Worm (Caenorhabditis elegans): ENCODE results near the gene C33F10.12.
"Not testable (repeated sequence)": the region's sequence is repeated elsewhere in the genome, so short reads cannot be mapped to it uniquely, and the experiment has no call there.

C33F10.12 gene

DNA sequence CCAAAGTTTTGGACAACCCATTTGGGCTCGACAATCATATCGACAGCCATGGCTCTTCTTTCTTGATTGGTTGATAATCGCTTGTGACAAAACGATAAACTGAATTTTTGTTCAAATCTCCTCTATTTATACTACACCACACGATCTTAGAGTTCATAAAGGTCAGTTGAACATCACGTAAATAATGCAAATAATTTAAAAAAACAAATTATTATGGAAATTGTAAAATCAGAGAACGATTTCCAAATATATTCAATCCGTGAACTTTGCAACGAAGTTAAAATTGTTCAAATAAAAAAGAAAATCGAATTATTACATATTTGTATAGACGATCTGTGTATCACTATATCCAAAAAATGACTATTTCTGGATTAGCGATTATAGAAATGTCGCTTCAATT is 25.8 kb upstream of the C33F10.12 start, which contains the start of the genes mpst-4 and F11G11.14:
Gene mpst-4, minus strand, starts transcription at position 101 of the 400 bp plus-strand sequence.
Gene F11G11.14, plus strand, starts transcription at position 325 of the 400 bp plus-strand sequence.
- TF ChIP-seq unc-55 (GFP tag; optimal IDR thresholded peaks at IDR 0.05) (no peak), Y55F3AM.14 (GFP tag; optimal IDR thresholded peaks at IDR 0.05) (no peak), sem-4 (tag; optimal IDR thresholded peaks at IDR 0.05) (no peak), ztf-4 (tag; optimal IDR thresholded peaks at IDR 0.05) (no peak), sma-9 (GFP tag; optimal IDR thresholded peaks at IDR 0.05) (no peak), sma-9 (tag; optimal IDR thresholded peaks at IDR 0.05) (no peak), ceh-16 (tag; optimal IDR thresholded peaks at IDR 0.05) (no peak), R02D3.7 (tag; optimal IDR thresholded peaks at IDR 0.05) (no peak), ZK546.5 (tag; optimal IDR thresholded peaks at IDR 0.05) (no peak), lin-11 (tag; optimal IDR thresholded peaks at IDR 0.05) (no peak), nhr-23 (tag; optimal IDR thresholded peaks at IDR 0.05) (no peak), elt-3 (tag; optimal IDR thresholded peaks at IDR 0.05) (no peak)

DNA sequence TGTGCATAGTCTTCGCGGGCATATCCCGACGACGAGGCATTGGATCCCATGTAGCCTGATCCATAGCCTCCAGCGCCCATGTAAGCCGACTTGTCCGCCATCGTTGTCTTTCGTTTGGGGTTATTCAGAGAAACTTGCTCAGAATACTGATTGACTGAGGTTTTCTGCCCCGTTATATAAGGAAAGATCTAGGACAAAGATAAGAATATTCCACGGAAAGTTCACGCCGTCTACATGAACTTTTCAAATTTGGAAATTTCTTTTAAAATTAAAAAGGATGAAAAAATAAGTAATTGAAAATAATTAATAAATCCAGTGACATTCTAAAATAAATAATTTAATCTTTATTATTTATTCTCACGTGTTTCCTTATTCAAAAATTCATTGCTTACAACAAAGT is 22.7 kb upstream of the C33F10.12 start, which contains the start of the genes nspd-5 and F11G11.4:
Gene nspd-5, minus strand, starts transcription at position 101 of the 400 bp plus-strand sequence.
Gene F11G11.4, plus strand, starts transcription at position 335 of the 400 bp plus-strand sequence.
- not testable (repeated sequence) for TF ChIP-seq ztf-4, unc-39, aly-2 (tag; optimal IDR thresholded peaks at IDR 0.05)

DNA sequence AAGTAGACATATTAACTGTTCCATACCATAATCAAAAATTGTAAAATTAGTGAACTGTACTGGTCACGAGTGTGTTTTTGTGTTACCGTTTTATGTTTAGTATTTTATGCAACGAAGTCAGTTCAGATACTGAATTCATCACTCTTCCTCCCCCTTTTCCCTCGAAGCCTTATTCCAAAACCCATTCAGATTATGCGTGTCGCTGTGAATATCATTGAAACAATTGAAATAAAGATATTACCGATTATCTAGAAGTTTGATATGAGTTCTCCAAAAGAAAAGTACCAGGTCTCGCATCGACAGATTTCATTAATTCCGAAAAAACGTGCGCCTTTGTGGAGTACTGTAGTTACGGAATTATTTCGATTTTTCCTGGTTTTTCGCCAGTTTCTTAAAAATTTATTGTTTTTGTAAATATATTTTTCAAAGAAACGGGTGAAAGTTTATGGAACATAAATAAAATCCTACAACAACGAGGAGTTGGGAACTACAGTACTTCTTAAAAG is 21.4 kb upstream of the C33F10.12 start:
- TF ChIP-seq ama-1 (optimal IDR thresholded peaks at IDR 0.05) (peak; percentile 59), ztf-4 (tag; optimal IDR thresholded peaks at IDR 0.05) (peak; percentile 35), nhr-129 (tag; optimal IDR thresholded peaks at IDR 0.05) (no peak), nhr-25 (tag; optimal IDR thresholded peaks at IDR 0.05) (no peak), ZK546.5 (tag; optimal IDR thresholded peaks at IDR 0.05) (no peak)

DNA sequence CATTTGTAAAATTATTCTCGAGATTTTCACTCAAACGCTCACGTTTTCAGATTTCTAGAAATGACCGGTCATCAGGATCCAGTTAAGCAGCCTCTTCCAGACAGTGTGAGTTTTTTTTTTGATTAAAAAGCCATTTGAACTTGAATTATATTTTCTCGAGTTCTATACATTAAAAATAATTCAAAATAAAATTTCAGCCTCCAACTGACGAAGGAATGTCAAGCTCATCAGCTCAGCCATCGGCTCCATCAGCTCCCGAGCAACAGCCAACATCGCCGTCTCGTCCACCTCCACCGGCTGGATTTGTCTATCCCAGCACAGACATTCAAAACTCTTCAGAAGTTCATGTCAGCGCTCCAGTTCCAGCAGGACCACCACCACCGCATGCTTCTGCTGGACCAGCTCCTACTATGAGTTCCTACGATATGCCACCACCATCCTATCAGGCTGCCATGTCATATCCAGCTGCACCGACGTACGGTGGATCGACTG is 20.4 kb upstream of the C33F10.12 start, which contains the start of gene F11G11.5:
Gene F11G11.5, plus strand, starts transcription at position 51 of the 492 bp plus-strand sequence.
- TF ChIP-seq ztf-11 (tag; optimal IDR thresholded peaks at IDR 0.05) (no peak), ceh-16 (tag; optimal IDR thresholded peaks at IDR 0.05) (no peak), nhr-25 (tag; optimal IDR thresholded peaks at IDR 0.05) (no peak), zag-1 (tag; optimal IDR thresholded peaks at IDR 0.05) (no peak), elt-3 (tag; optimal IDR thresholded peaks at IDR 0.05) (no peak), nhr-10 (tag; optimal IDR thresholded peaks at IDR 0.05) (no peak), unc-55 (GFP tag; optimal IDR thresholded peaks at IDR 0.05) (no peak), ama-1 (optimal IDR thresholded peaks at IDR 0.05) (peak; percentile 68), sma-3 (GFP tag; optimal IDR thresholded peaks at IDR 0.05) (no peak), ztf-4 (tag; optimal IDR thresholded peaks at IDR 0.05) (peak; percentile 33), nhr-6 (tag; optimal IDR thresholded peaks at IDR 0.05) (no peak), nhr-129 (tag; optimal IDR thresholded peaks at IDR 0.05) (no peak), ztf-1 (GFP tag; conservative IDR thresholded peaks at IDR 0.05) (no peak)

DNA sequence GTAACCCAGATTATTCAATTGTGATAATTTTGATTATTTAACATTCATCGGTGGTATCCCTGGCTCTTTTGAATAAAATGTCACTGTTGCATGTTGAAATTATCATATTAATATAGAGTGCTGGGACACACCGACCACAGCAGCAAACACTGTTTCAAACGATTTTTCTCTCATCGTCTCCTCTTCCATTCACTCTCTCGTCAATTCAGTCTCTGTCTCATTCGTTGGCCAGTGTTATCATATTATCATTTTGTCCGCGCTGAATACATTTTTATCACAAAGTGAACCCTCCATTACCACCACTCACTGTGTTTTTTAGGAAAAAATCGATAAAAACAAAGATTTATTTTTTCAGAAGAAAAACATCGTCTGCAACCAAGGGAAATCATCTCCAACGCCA is 19.5 kb upstream of the C33F10.12 start:
- no peak for TF ChIP-seq aly-2 (tag; optimal IDR thresholded peaks at IDR 0.05)
- TF ChIP-seq crh-2 (tag; optimal IDR thresholded peaks at IDR 0.05): peak; percentile 32
- TF ChIP-seq fos-1 (tag; optimal IDR thresholded peaks at IDR 0.05): peak; percentile 94
- TF ChIP-seq nhr-21 (tag; optimal IDR thresholded peaks at IDR 0.05): no peak
- peak; percentile 17 for TF ChIP-seq nhr-129 (tag; optimal IDR thresholded peaks at IDR 0.05)
- TF ChIP-seq sma-9 (GFP tag; optimal IDR thresholded peaks at IDR 0.05): peak; percentile 18
- no peak for TF ChIP-seq sma-9 (tag; optimal IDR thresholded peaks at IDR 0.05)

DNA sequence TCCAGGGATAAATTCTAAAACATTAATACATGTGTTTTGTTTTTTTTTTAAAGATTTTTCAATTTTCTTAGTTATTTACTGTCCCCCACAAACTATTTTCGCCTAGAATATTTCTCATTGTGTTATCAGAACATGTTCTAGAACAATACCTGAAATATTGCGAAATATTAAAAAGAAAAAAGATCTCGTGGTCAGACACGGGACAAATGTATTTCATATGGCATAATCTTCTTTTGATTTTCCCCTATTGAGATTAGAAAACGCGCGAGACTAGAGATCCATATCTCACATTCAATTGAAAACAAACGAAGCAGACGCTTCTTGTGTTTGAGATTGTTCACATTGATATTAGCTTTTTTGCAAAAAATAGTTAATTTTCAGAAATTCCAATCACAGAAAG is 18.6 kb upstream of the C33F10.12 start:
- TF ChIP-seq aly-2 (tag; optimal IDR thresholded peaks at IDR 0.05) (no peak), nhr-129 (tag; optimal IDR thresholded peaks at IDR 0.05) (peak; percentile 13), nhr-10 (tag; optimal IDR thresholded peaks at IDR 0.05) (no peak), sma-9 (GFP tag; optimal IDR thresholded peaks at IDR 0.05) (peak; percentile 32), sma-9 (tag; optimal IDR thresholded peaks at IDR 0.05) (no peak), nhr-77 (tag; optimal IDR thresholded peaks at IDR 0.05) (no peak), ceh-16 (tag; optimal IDR thresholded peaks at IDR 0.05) (no peak), lsy-2 (tag; optimal IDR thresholded peaks at IDR 0.05) (peak in 1 of 2 experiments; percentile 52), unc-39 (tag; optimal IDR thresholded peaks at IDR 0.05) (no peak), C34F6.9 (tag; optimal IDR thresholded peaks at IDR 0.05) (peak; percentile 54), gmeb-1 (tag; optimal IDR thresholded peaks at IDR 0.05) (peak; percentile 11), skn-1 (tag; optimal IDR thresholded peaks at IDR 0.05) (peak; percentile 1), alr-1 (tag; optimal IDR thresholded peaks at IDR 0.05) (no peak), R02D3.7 (tag; optimal IDR thresholded peaks at IDR 0.05) (no peak), crh-2 (tag; optimal IDR thresholded peaks at IDR 0.05) (peak; percentile 4), Y55F3AM.14 (GFP tag; optimal IDR thresholded peaks at IDR 0.05) (no peak), unc-55 (GFP tag; optimal IDR thresholded peaks at IDR 0.05) (peak; percentile 6), nhr-25 (tag; optimal IDR thresholded peaks at IDR 0.05) (peak; percentile 73), elt-3 (tag; optimal IDR thresholded peaks at IDR 0.05) (no peak), lin-13 (GFP tag; optimal IDR thresholded peaks at IDR 0.05) (no peak), nhr-21 (tag; optimal IDR thresholded peaks at IDR 0.05) (peak; percentile 58)

Data from whole organism, L2 larva.